Fruit fly (Drosophila melanogaster) Kc167 (cell line): Measurements from ENCODE around the gene Hsp60D.

ENCODE experiments used
- Myc ChIP-seq: fragments of >200 bp; optimal IDR thresholded peaks from 2 replicates; lab custom pipeline; 2017; ENCODE audit warnings: missing external identifiers
- Sin3A ChIP-seq: fragments of >200 bp; optimal IDR thresholded peaks from 2 replicates; lab custom pipeline; 2018; ENCODE audit warnings: missing external identifiers
- h ChIP-seq: fragments of >200 bp; optimal IDR thresholded peaks from 3 replicates; lab custom pipeline; 2018; ENCODE audit warnings: missing external identifiers
- insv ChIP-seq: fragments of >200 bp; optimal IDR thresholded peaks from 3 replicates; lab custom pipeline; 2018; ENCODE audit warnings: missing external identifiers
- psq ChIP-seq: fragments of >200 bp; optimal IDR thresholded peaks from 2 replicates; lab custom pipeline; 2017; ENCODE audit warnings: missing external identifiers
- ttk ChIP-seq: sonication (Bioruptor generic); optimal IDR thresholded peaks from 2 replicates; lab custom pipeline; 2017; ENCODE audit warnings: missing external identifiers

Hsp60D gene

DNA sequence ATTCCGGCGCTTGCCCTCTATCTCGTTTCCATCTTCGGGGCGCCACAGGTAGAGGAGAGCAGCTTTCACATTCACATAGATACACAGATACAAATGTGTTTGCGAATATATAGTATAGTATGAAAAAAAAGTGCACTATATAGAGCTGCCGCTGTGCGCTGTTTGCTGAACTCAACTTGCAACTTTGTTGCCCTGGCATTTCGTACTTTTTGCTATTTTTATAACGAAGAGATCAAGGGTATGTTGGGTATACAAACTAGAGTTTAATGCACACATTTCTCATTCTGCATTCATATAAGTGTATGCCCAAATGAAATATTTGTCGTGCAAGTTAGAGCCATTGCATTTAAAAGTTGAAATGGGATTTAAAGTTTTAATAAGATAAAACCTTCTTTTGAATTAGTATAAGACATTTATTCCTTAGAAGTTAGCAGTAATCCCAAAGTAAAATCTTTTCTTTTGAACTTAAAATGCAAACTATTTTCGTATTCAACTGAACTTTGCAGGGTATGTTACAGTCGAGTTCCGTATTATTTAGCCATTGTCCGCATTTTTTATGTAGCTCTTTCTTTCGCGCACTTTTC lies 18.3 kb downstream of the Hsp60D start:
- TF ChIP-seq ttk (lab: Kevin White, UChicago) (no peak), Sin3A (lab: Kevin White, UChicago) (no peak), Myc (lab: Kevin White, UChicago) (no peak), psq (lab: Kevin White, UChicago) (no peak), h (lab: Kevin White, UChicago) (no peak), insv (lab: Kevin White, UChicago) (no peak)

DNA sequence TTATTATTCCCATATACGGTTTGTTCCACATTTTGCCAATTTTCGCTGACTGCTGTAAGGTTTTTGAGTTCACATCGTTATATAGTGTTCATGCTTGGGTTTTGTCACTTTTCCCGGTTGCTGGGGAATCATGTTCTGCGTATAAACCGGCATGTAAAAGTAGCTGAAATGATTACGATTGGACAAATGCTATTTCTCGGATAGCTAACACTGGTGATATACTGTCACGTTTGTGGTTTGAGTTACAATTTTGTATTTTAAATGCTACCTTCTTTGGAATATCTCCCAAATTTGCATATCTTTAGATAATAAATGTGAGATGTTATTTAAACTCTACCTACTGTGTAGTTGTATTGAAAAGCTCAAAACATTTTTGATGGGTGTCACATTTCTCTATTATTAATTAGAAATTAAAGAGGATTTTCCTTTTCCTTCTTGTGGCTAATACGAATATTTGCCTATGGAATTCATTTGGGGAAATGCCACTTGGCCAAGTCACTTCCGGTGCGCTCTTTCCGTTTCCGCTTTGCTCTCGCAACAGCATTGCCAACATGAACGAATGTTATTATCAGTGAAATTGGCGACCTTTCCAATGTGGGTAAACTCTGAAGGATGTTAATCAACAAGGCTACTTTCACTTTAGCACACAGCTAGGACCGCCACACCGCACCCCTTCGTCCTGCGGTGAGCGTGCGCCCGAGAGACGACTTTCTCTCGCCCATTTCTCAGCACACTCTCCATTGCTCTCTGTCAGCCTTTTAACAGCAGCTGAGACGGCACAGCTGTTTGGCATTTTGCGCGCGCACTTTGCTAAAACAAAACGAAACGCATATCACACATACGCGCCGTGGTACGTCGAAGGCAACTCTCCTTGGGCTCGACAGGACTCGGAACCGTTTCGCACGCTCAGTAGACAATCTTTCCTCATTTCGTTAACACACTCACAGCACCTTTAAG lies 34.5 kb downstream of the Hsp60D start, which contains the start of the genes CG16956, CG42784 and CG43850:
Gene CG16956 (minus strand): TSS at position 51 of the 957 bp plus-strand sequence.
Gene CG42784 (plus strand): TSS at position 907 of the 957 bp plus-strand sequence.
Gene CG43850 (plus strand): TSS at position 907 of the 957 bp plus-strand sequence.
- no peak for TF ChIP-seq insv (lab: Kevin White, UChicago)
- TF ChIP-seq h (lab: Kevin White, UChicago), result no peak

DNA sequence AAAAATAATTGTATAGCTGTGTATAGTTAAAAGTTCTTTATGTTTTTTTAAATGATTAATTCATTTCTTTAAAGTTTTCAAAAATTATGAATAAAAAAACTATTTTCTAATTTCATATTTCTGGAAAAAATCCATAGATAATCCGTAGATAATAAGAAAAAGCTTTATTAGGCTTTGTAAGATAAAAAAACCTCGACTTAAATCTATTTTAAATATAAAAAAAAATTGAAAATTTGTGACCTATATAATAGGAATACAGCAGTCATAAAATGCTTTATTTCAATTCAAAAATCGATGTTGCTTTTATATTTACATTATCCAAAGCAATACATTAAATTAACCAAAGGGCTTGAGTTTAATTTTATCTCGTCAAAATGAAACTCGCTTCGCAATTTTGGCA lies 37.1 kb downstream of the Hsp60D start, which contains the start of gene Flad2:
Gene Flad2 (plus strand): TSS at position 301 of the 400 bp plus-strand sequence.
- TF ChIP-seq Myc (lab: Kevin White, UChicago) (no peak), ttk (lab: Kevin White, UChicago) (no peak), insv (lab: Kevin White, UChicago) (no peak), Sin3A (lab: Kevin White, UChicago) (no peak)

DNA sequence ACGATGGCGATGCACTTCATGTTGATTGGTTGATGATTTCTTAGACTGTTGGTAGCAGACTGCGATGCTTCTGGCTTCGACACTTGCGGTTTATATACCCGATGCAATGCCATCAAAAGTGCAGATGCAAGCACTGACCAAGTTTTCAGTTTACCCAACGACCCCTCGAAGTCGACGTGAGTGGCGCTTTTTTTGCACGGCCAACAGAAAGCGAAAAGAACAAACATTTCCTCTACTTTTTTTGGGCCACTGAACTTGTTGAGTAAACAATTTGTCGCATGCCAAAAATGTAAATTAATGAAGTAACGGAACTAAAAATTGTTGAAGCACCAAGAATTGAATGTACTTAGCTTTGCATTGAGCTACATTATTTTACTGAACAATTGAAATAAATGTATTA lies 37.7 kb downstream of the Hsp60D start, which contains the start of gene Vm34Ca:
Gene Vm34Ca (minus strand): TSS at position 66 of the 400 bp plus-strand sequence.
- TF ChIP-seq psq (lab: Kevin White, UChicago) (no peak), ttk (lab: Kevin White, UChicago) (no peak), insv (lab: Kevin White, UChicago) (no peak), h (lab: Kevin White, UChicago) (no peak), Myc (lab: Kevin White, UChicago) (no peak), Sin3A (lab: Kevin White, UChicago) (no peak)

DNA sequence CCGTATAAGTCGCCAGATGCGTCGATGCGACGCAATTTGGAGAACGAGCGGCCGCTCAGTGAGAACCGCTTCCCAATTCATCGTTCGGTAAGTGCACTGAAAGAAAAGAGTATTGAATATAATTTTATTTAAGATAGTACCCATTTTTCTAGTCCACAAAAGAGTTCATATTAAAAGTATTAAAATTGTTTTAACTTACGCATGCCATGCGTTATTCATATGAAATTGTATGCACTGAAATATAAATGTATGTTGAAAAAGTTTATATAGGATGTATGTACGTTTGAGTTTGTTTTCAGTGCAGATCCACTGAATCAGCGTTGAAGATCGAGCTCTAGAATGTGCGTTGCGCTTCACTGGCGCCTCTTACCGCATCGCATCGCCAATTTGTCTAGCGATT lies 49.7 kb downstream of the Hsp60D start:
- TF ChIP-seq psq (lab: Kevin White, UChicago) (no peak), ttk (lab: Kevin White, UChicago) (no peak), Myc (lab: Kevin White, UChicago) (no peak), h (lab: Kevin White, UChicago) (no peak), insv (lab: Kevin White, UChicago) (no peak), Sin3A (lab: Kevin White, UChicago) (no peak)

DNA sequence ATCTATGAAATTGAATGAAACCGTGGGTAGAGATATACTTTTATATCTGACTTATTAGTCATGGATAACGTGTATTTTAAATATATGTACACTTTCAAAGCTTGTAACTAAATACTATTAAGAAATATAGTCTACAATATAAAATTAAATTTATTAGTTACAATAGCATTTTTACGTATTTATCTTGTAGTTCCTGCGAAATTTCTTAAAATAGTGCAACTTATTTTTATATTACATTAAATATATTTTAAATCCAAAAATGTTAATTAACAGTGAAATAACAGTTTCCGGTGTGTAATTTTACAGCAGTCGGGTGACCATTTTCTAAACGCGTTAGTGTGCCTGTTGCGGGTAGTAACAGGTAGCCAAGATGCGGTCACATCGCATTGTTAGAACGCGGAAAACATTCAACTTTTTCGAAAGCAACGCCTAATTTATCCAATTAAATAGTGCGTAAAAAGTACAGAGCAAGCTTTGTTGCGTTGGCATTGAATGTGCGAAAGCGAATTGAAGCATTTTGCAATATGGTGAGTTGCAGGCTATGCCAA lies 50.6 kb downstream of the Hsp60D start, which contains the start of the genes CG10859 and CG7110:
Gene CG10859 (minus strand): TSS at position 51 of the 548 bp plus-strand sequence.
Gene CG7110 (plus strand): TSS at position 378 of the 548 bp plus-strand sequence.
- TF ChIP-seq psq (lab: Kevin White, UChicago), result no peak
- no peak for TF ChIP-seq Sin3A (lab: Kevin White, UChicago)
- TF ChIP-seq ttk (lab: Kevin White, UChicago), result no peak
- TF ChIP-seq insv (lab: Kevin White, UChicago), result no peak
- no peak for TF ChIP-seq h (lab: Kevin White, UChicago)
- TF ChIP-seq Myc (lab: Kevin White, UChicago), result no peak
